Worm (Caenorhabditis elegans): ENCODE measurements around the gene C49G7.10.

ce11 chrV:4043632-4044031 lies 1.8 kb upstream of the C49G7.10 start, which contains the start of gene phat-3:
- TF ChIP-seq odd-2 (tag; optimal IDR thresholded peaks at IDR 0.05) (no peak), ama-1 (optimal IDR thresholded peaks at IDR 0.05) (no peak), ceh-2 (tag; optimal IDR thresholded peaks at IDR 0.05) (no peak), ceh-45 (GFP tag; IDR thresholded peaks at IDR 0.05) (no peak), nhr-11 (tag; optimal IDR thresholded peaks at IDR 0.05) (no peak), pag-3 (tag; optimal IDR thresholded peaks at IDR 0.05; ENCODE audit: borderline replicate concordance) (no peak), pqm-1 (tag; optimal IDR thresholded peaks at IDR 0.05) (no peak), fkh-10 (GFP tag; optimal IDR thresholded peaks at IDR 0.05) (no peak), hlh-13 (GFP tag; optimal IDR thresholded peaks at IDR 0.05) (no peak), hlh-30 (tag; optimal IDR thresholded peaks at IDR 0.05; ENCODE audit: insufficient read depth) (no peak), ref-2 (tag; optimal IDR thresholded peaks at IDR 0.05) (no peak), K02D7.2 (tag; optimal IDR thresholded peaks at IDR 0.05) (no peak)
